Fruit fly (Drosophila melanogaster) whole organism, wandering third instar larva: ENCODE measurements around the gene CG42263.

Source experiments
- Abd-B ChIP-seq: fragments of >200 bp; optimal IDR thresholded peaks from 2 replicates; lab custom pipeline; 2017; ENCODE audit warnings: missing biosample characterization, missing genetic modification characterization
- CG32264 ChIP-seq: fragments of 200-800 bp; sonication (Bioruptor generic); optimal IDR thresholded peaks from 2 replicates; lab custom pipeline; 2016; ENCODE audit warnings: missing biosample characterization, missing genetic modification characterization
- CrebA ChIP-seq: fragments of 200-800 bp; sonication (Bioruptor generic); optimal IDR thresholded peaks from 2 replicates; lab custom pipeline; 2016; ENCODE audit warnings: missing biosample characterization, mild to moderate bottlenecking, missing genetic modification characterization, borderline replicate concordance
- Dif ChIP-seq: fragments of 200-275, 200-300 bp; sonication (Bioruptor generic); optimal IDR thresholded peaks from 2 replicates; lab custom pipeline; 2018; ENCODE audit warnings: missing biosample characterization, missing genetic modification characterization; ENCODE audit not compliant: partially characterized antibody
- OdsH ChIP-seq: fragments of 200-800 bp; sonication (Bioruptor generic); optimal IDR thresholded peaks from 2 replicates; lab custom pipeline; 2016; ENCODE audit warnings: missing biosample characterization, mild to moderate bottlenecking, missing genetic modification characterization
- Rel ChIP-seq, 2 experiments: fragments of 200-800 bp; sonication (Bioruptor generic) in 1 of 2; optimal IDR thresholded peaks; 2 replicates in 1 of 2; 3 replicates in 1 of 2; lab custom pipeline; 2016 to 2019; ENCODE audit warnings: mild to moderate bottlenecking in 2 of 2, missing biosample characterization in 2 of 2, missing genetic modification characterization in 2 of 2, moderate library complexity in 1 of 2
- Sp1 ChIP-seq: fragments of 200-800 bp; sonication (Bioruptor generic); optimal IDR thresholded peaks from 3 replicates; lab custom pipeline; 2019; ENCODE audit warnings: missing biosample characterization, mild to moderate bottlenecking, missing genetic modification characterization, moderate library complexity
- br ChIP-seq: fragments of 200-800 bp; sonication (Bioruptor generic); optimal IDR thresholded peaks from 2 replicates; lab custom pipeline; 2016; ENCODE audit warnings: missing biosample characterization, missing genetic modification characterization
- ey ChIP-seq: fragments of 200-800 bp; sonication (Bioruptor generic); optimal IDR thresholded peaks from 2 replicates; lab custom pipeline; 2016; ENCODE audit warnings: missing biosample characterization, missing genetic modification characterization
- fru ChIP-seq: fragments of 200-800 bp; sonication (Bioruptor generic); optimal IDR thresholded peaks from 3 replicates; lab custom pipeline; 2016; ENCODE audit warnings: missing biosample characterization, mild to moderate bottlenecking, missing genetic modification characterization
- pan ChIP-seq: fragments of >200 bp; optimal IDR thresholded peaks from 2 replicates; lab custom pipeline; 2017
- psq ChIP-seq: fragments of 200-800 bp; sonication (Bioruptor generic); optimal IDR thresholded peaks from 3 replicates; lab custom pipeline; 2017; ENCODE audit warnings: missing biosample characterization, mild to moderate bottlenecking, missing genetic modification characterization, moderate library complexity
- rgr ChIP-seq: fragments of 200-800 bp; sonication (Bioruptor generic); optimal IDR thresholded peaks from 3 replicates; lab custom pipeline; 2016; ENCODE audit warnings: missing biosample characterization, mild to moderate bottlenecking, missing genetic modification characterization
- usp ChIP-seq: fragments of >200 bp; optimal IDR thresholded peaks from 2 replicates; lab custom pipeline; 2017; ENCODE audit warnings: missing biosample characterization, missing genetic modification characterization

dm6 chr3L:19978088-19978487 lies 22.5 kb upstream of the CG42263 start:
- TF ChIP-seq pan (lab: Kevin White, UChicago) = no peak
- no peak for TF ChIP-seq Dif (GFP tag; lab: Kevin White, UChicago)
- TF ChIP-seq rgr (GFP tag; lab: Kevin White, UChicago) = no peak
- no peak for TF ChIP-seq psq
- no peak for TF ChIP-seq OdsH (GFP tag; lab: Kevin White, UChicago)
- no peak for TF ChIP-seq CrebA
- no peak for TF ChIP-seq fru (GFP tag; lab: Kevin White, UChicago)
- no peak for TF ChIP-seq ey (GFP tag; lab: Kevin White, UChicago)
- TF ChIP-seq Sp1 = no peak
- TF ChIP-seq Rel (GFP tag; optimal IDR thresholded peaks at IDR 0.05; lab: Kevin White, UChicago) = no peak
- no peak for TF ChIP-seq Rel (tag; optimal IDR thresholded peaks at IDR 0.05; lab: Kevin White, UChicago)
- no peak for TF ChIP-seq usp
- no peak for TF ChIP-seq CG32264 (GFP tag; lab: Kevin White, UChicago)
- TF ChIP-seq Abd-B (GFP tag; lab: Kevin White, UChicago) = no peak
- TF ChIP-seq br = no peak
